Worm (Caenorhabditis elegans) whole organism, L1 larva: ENCODE results near the gene C34C12.1.

Experiments
- C34B4.2 ChIP-seq: sonication (generic microtip); optimal IDR thresholded peaks from 2 replicates; lab custom pipeline; 2017; ENCODE audit warnings: mild to moderate bottlenecking, missing genetic modification characterization, missing compliant biosample characterization
- ceh-90 ChIP-seq: sonication (generic microtip); optimal IDR thresholded peaks from 2 replicates; lab custom pipeline; 2016; ENCODE audit warnings: missing genetic modification characterization, missing compliant biosample characterization
- dpl-1 ChIP-seq, 3 experiments: fragments of 150-350 bp in 2 of 3; sonication (generic microtip) in 1 of 3; optimal IDR thresholded peaks; 2 replicates each; lab custom pipeline; 2014 to 2017; ENCODE audit warnings: missing biosample characterization in 3 of 3, missing genetic modification characterization in 3 of 3, missing genetic modification reagents in 3 of 3
- dsc-1 ChIP-seq: sonication (generic microtip); optimal IDR thresholded peaks from 2 replicates; lab custom pipeline; 2016; ENCODE audit warnings: mild to moderate bottlenecking, missing genetic modification characterization, missing compliant biosample characterization
- grh-1 ChIP-seq: fragments of 200-800 bp; sonication (Bioruptor generic); IDR thresholded peaks from 2 replicates; pipeline ENCODE4 v1.3.6; 2022; ENCODE audit warnings: missing genetic modification reagents, missing genetic modification characterization, missing compliant biosample characterization
- hlh-4 ChIP-seq: sonication (generic microtip); optimal IDR thresholded peaks from 2 replicates; lab custom pipeline; 2016; ENCODE audit warnings: mild to moderate bottlenecking, missing genetic modification characterization, missing compliant biosample characterization
- nhr-12 ChIP-seq: sonication (generic microtip); optimal IDR thresholded peaks from 2 replicates; lab custom pipeline; 2017; ENCODE audit warnings: missing biosample characterization, missing genetic modification characterization
- pag-3 ChIP-seq: sonication (generic microtip); optimal IDR thresholded peaks from 2 replicates; lab custom pipeline; 2017; ENCODE audit warnings: missing genetic modification characterization, mild to moderate bottlenecking, missing compliant biosample characterization, antibody characterized with exemption, borderline replicate concordance; ENCODE audit not compliant: insufficient read depth
- rnt-1 ChIP-seq: sonication (generic microtip); optimal IDR thresholded peaks from 2 replicates; lab custom pipeline; 2016; ENCODE audit warnings: mild to moderate bottlenecking, missing genetic modification characterization, moderate library complexity, missing compliant biosample characterization
- skn-1 ChIP-seq: fragments of 150-350 bp; optimal IDR thresholded peaks from 2 replicates; lab custom pipeline; 2014; ENCODE audit warnings: missing biosample characterization, missing genetic modification characterization
- unc-130 ChIP-seq: fragments of 150-350 bp; optimal IDR thresholded peaks from 2 replicates; lab custom pipeline; 2017; ENCODE audit warnings: missing biosample characterization, missing genetic modification characterization, inconsistent platforms
- unc-62 ChIP-seq: fragments of 150-350 bp; optimal IDR thresholded peaks from 2 replicates; lab custom pipeline; 2014; ENCODE audit warnings: missing biosample characterization, missing genetic modification reagents, missing genetic modification characterization

ce11 chrIII:3468384-3468783 lies 14.2 kb downstream of the C34C12.1 start:
- TF ChIP-seq rnt-1 (tag; lab: Kevin White, UChicago): no peak
- TF ChIP-seq grh-1 (GFP tag; lab: Robert Waterston, UW): no peak
- no peak for TF ChIP-seq dpl-1 (GFP tag; optimal IDR thresholded peaks at IDR 0.05; lab: Kevin White, UChicago)
- TF ChIP-seq pag-3 (tag; lab: Kevin White, UChicago): no peak
- no peak for TF ChIP-seq C34B4.2 (tag; lab: Kevin White, UChicago)
- no peak for TF ChIP-seq dsc-1 (tag; lab: Kevin White, UChicago)
- TF ChIP-seq ceh-90 (tag; lab: Kevin White, UChicago): no peak
- TF ChIP-seq unc-130 (tag; lab: Kevin White, UChicago): no peak
- TF ChIP-seq hlh-4 (tag; lab: Kevin White, UChicago): no peak
- TF ChIP-seq skn-1: no peak
- no peak for TF ChIP-seq unc-62 (GFP tag; lab: Kevin White, UChicago)
- TF ChIP-seq nhr-12: no peak
